Worm (Caenorhabditis elegans): Measurements from ENCODE around the gene ugt-39.

DNA sequence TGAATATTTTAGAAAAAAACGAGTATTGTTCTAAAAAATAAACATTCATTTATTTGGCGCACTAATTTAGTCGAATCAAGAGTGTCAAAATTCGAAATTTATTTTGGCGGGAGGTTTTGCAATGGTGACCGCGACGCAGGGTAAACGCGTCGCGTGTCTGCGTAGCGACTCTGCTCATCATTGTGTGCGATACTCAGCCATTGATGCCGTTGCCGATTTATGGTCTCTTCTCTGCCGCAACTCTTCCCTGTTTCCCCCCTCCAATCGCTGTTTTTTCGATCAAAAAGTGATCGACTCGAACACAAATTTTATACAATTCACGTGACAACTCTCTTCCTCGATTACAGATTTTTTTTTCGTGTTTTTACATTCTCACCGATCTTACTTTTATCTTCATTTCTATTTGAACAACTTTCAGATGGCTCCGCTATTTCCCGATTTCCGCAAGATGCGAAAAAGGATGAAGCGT lies 39.6 kb downstream of the ugt-39 start, which contains the start of gene F09G2.2:
- peak; percentile 84 for TF ChIP-seq pha-4 (tag; optimal IDR thresholded peaks at IDR 0.05)
- peak; percentile 83 for TF ChIP-seq snpc-1.3 (tag; optimal IDR thresholded peaks at IDR 0.05; ENCODE audit: insufficient read depth)

All from whole organism, young adult.